Fruit fly (Drosophila melanogaster): ENCODE results near the gene CG5906.

Gene CG5906

dm6 chr3L:11832360-11833295 is 38.5 kb downstream of the CG5906 start:
- no peak for TF ChIP-seq noc (tag; optimal IDR thresholded peaks at IDR 0.05)

dm6 chr3L:11831199-11831598 is 39.9 kb downstream of the CG5906 start:
- TF ChIP-seq noc (tag; optimal IDR thresholded peaks at IDR 0.05): no peak

- no peak for TF ChIP-seq noc (tag; optimal IDR thresholded peaks at IDR 0.05)
These were observed 42.4 kb downstream of the CG5906 start, which contains the start of gene CG7264 for dm6 chr3L:11828730-11829129. CG7264 (plus strand) TSS chr3L:11829030.

dm6 chr3L:11825560-11826153 is 45.4 kb downstream of the CG5906 start, which contains the start of gene CG32095:
CG32095 (minus strand) TSS chr3L:11825732.
- no peak for TF ChIP-seq noc (tag; optimal IDR thresholded peaks at IDR 0.05)

dm6 chr3L:11822446-11823334 is 48.4 kb downstream of the CG5906 start, which contains the start of gene RpL10Ab:
RpL10Ab (plus strand) TSS chr3L:11822851.
- TF ChIP-seq noc (tag; optimal IDR thresholded peaks at IDR 0.05): no peak

dm6 chr3L:11821723-11822445 is 49.2 kb downstream of the CG5906 start, which contains the start of the genes CG11597 and CG5946:
CG11597 (minus strand) TSS chr3L:11822275.
CG5946 (minus strand) TSS chr3L:11822275.
- TF ChIP-seq noc (tag; optimal IDR thresholded peaks at IDR 0.05): no peak
